Fruit fly (Drosophila melanogaster) whole organism, adult: Measurements from ENCODE around the gene ey.

Source experiments
- CG11617 ChIP-seq: fragments of 200-800 bp; sonication (Bioruptor generic); optimal IDR thresholded peaks from 2 replicates; lab custom pipeline; 2017; ENCODE audit warnings: mild to moderate bottlenecking, missing biosample characterization, missing genetic modification reagents, missing genetic modification characterization
- CG12768 ChIP-seq: fragments of 200-800 bp; sonication (Bioruptor generic); optimal IDR thresholded peaks from 2 replicates; lab custom pipeline; 2017; ENCODE audit warnings: missing biosample characterization, missing genetic modification characterization, mild to moderate bottlenecking, moderate library complexity, missing genetic modification reagents
- CG14711 ChIP-seq: fragments of 200-800 bp; sonication (Bioruptor generic); optimal IDR thresholded peaks from 2 replicates; lab custom pipeline; 2018; ENCODE audit warnings: missing biosample characterization, mild to moderate bottlenecking, missing genetic modification characterization, moderate library complexity
- CG1620 ChIP-seq: fragments of 200-800 bp; sonication (Bioruptor generic); optimal IDR thresholded peaks from 2 replicates; lab custom pipeline; 2016; ENCODE audit warnings: missing biosample characterization, missing genetic modification characterization
- CG33017 ChIP-seq: fragments of 200-800 bp; sonication (Bioruptor generic); optimal IDR thresholded peaks from 2 replicates; lab custom pipeline; 2018; ENCODE audit warnings: missing biosample characterization, mild to moderate bottlenecking, missing genetic modification characterization, moderate library complexity
- CG5204 ChIP-seq: fragments of 200-800 bp; sonication (Bioruptor generic); optimal IDR thresholded peaks from 2 replicates; lab custom pipeline; 2016; ENCODE audit warnings: missing biosample characterization, missing genetic modification characterization
- CG7045 ChIP-seq: fragments of 200-800 bp; sonication (Bioruptor generic); optimal IDR thresholded peaks from 2 replicates; lab custom pipeline; 2017; ENCODE audit warnings: missing biosample characterization, mild to moderate bottlenecking, missing genetic modification characterization
- CG7101 ChIP-seq: fragments of 200-800 bp; sonication (Bioruptor generic); optimal IDR thresholded peaks from 2 replicates; lab custom pipeline; 2018; ENCODE audit warnings: missing biosample characterization, mild to moderate bottlenecking, missing genetic modification characterization, moderate library complexity
- Clk ChIP-seq: fragments of 200-800 bp; sonication (Bioruptor generic); optimal IDR thresholded peaks from 2 replicates; lab custom pipeline; 2017; ENCODE audit warnings: missing biosample characterization, missing genetic modification characterization
- Crg-1 ChIP-seq: fragments of 200-800 bp; sonication (Bioruptor generic); optimal IDR thresholded peaks from 2 replicates; lab custom pipeline; 2016; ENCODE audit warnings: missing biosample characterization, missing genetic modification characterization
- Hr96 ChIP-seq: fragments of 200-800 bp; sonication (Bioruptor generic); optimal IDR thresholded peaks from 2 replicates; lab custom pipeline; 2016; ENCODE audit warnings: missing biosample characterization, missing genetic modification characterization
- Mnt ChIP-seq: fragments of 200-800 bp; sonication (Bioruptor generic); optimal IDR thresholded peaks from 2 replicates; lab custom pipeline; 2016; ENCODE audit warnings: missing biosample characterization, mild to moderate bottlenecking, missing genetic modification characterization
- bab1 ChIP-seq: fragments of 200-800 bp; sonication (Bioruptor generic); optimal IDR thresholded peaks from 3 replicates; lab custom pipeline; 2019; ENCODE audit warnings: missing biosample characterization, mild to moderate bottlenecking, missing genetic modification characterization, moderate library complexity
- cic ChIP-seq: fragments of 200-800 bp; sonication (Bioruptor generic); optimal IDR thresholded peaks from 2 replicates; lab custom pipeline; 2017; ENCODE audit warnings: missing biosample characterization, mild to moderate bottlenecking, missing genetic modification characterization, moderate library complexity
- cnc ChIP-seq, 2 experiments: fragments of >200 bp; optimal IDR thresholded peaks; 2 replicates each; lab custom pipeline; 2017
- kay ChIP-seq: fragments of 200-800 bp; sonication (Bioruptor generic); peaks from one replicate; lab custom pipeline; 2016; ENCODE audit warnings: missing biosample characterization, missing genetic modification characterization, borderline replicate concordance
- ovo ChIP-seq: fragments of 200-800 bp; sonication (Bioruptor generic); optimal IDR thresholded peaks from 2 replicates; lab custom pipeline; 2016; ENCODE audit warnings: missing biosample characterization, missing genetic modification characterization
- pad ChIP-seq: fragments of 200-800 bp; sonication (Bioruptor generic); optimal IDR thresholded peaks from 3 replicates; lab custom pipeline; 2017; ENCODE audit warnings: missing biosample characterization, missing genetic modification characterization, mild to moderate bottlenecking, moderate library complexity, missing genetic modification reagents
- tj ChIP-seq: fragments of 200-800 bp; sonication (Bioruptor generic); optimal IDR thresholded peaks from 3 replicates; lab custom pipeline; 2017; ENCODE audit warnings: missing biosample characterization, mild to moderate bottlenecking, missing genetic modification characterization, moderate library complexity
- toe ChIP-seq: fragments of 200-800 bp; sonication (Bioruptor generic); optimal IDR thresholded peaks from 2 replicates; lab custom pipeline; 2016; ENCODE audit warnings: missing biosample characterization, missing genetic modification characterization

The ey gene

DNA sequence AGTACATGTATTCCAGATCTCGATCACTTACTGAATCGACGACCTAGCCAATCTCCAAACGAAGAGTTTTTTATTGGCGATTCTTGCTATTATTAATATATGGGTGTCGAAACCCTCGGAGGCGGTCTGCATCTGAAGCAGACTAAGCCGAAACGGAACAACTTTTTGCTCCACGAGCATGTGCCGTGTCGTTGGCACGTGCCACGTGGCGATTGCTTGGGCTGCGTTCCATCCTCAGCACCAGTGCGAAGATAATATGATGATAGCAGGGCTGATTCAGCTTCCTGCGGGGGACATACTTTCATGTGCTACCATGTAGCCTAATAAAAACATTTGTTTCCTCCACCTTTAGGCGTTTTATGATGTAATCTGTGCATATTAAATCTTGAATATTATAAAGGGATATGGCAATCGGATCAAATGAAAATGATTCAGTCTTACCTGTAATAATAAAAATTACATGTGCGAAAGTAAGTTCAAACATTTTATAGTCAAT is 5.4 kb downstream of the ey start:
- TF ChIP-seq bab1 (GFP tag; lab: Kevin White, UChicago) (no peak), toe (GFP tag; lab: Kevin White, UChicago) (no peak), pad (GFP tag; lab: Kevin White, UChicago) (no peak), Hr96 (GFP tag; lab: Kevin White, UChicago) (no peak)

DNA sequence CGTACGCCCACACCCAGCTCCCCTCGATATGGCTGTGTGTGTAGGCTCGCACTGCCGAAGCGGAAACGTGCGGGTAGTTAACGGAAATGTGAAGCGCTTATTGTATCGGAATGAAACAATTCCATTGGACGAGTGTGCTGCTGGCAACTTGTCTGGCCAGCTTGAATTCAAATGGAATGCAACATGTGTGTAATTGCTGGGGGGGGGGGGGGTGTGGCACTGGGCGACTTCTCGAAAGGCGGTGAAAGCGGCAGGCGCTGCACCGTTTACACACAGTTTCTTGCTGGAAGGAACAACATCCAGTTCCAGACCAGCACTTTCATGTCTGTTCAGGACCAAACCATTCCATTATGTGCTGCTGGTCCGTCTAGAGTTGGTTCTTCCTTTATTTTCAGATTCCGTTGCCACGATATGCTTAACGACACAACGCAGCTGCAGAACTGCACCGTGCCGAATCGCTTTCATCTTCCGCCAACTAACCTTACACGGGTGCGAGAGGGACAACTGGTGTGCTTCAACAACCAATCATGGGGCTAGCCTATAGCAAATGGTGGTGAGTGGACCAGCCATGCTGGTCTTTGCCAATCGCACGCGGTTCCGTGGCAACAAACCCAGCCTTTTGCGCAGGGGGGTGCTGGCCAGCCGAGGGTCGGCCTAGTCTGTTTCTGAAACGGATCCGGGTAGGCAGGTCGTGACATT is 6.7 kb downstream of the ey start:
- TF ChIP-seq CG14711 (tag; lab: Kevin White, UChicago) (no peak), cnc (optimal IDR thresholded peaks at IDR 0.05; lab: Kevin White, UChicago) (no peak), CG5204 (GFP tag; lab: Kevin White, UChicago) (no peak), toe (GFP tag; lab: Kevin White, UChicago) (no peak), Crg-1 (no peak), tj (no peak), kay (GFP tag; lab: Kevin White, UChicago) (no peak), Clk (GFP tag; lab: Kevin White, UChicago) (no peak), pad (GFP tag; lab: Kevin White, UChicago) (no peak), Mnt (GFP tag; lab: Kevin White, UChicago) (no peak), CG7045 (GFP tag; lab: Kevin White, UChicago) (no peak), cic (GFP tag; lab: Kevin White, UChicago) (no peak), CG7101 (tag; lab: Kevin White, UChicago) (no peak), CG1620 (GFP tag; lab: Kevin White, UChicago) (no peak), ovo (GFP tag; lab: Kevin White, UChicago) (no peak), CG33017 (tag; lab: Kevin White, UChicago) (no peak), CG11617 (GFP tag; lab: Kevin White, UChicago) (no peak), bab1 (GFP tag; lab: Kevin White, UChicago) (no peak), Hr96 (GFP tag; lab: Kevin White, UChicago) (no peak), CG12768 (no peak)

DNA sequence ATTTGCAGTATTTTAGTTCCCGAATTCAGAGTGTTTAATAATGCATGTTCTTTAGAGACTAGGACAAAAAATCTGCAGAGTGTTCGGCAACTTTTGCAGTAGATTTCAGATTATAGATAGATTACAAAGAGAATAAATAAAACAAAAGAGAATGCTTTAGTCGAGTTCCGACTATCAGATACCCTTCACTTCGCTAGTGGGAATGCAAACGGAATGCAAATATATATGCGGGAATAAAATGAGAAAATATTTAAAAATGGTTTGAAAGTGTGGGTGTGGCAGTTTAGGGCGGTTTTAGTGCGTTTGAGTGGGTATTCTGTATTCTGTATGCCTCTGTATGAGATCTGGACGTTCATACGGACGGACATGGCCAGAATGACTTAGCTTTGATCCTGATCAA is 9.4 kb downstream of the ey start:
- TF ChIP-seq CG1620 (GFP tag; lab: Kevin White, UChicago) (no peak), ovo (GFP tag; lab: Kevin White, UChicago) (no peak), cnc (optimal IDR thresholded peaks at IDR 0.05; lab: Kevin White, UChicago) (no peak), kay (GFP tag; lab: Kevin White, UChicago) (no peak), cic (GFP tag; lab: Kevin White, UChicago) (no peak), CG33017 (tag; lab: Kevin White, UChicago) (no peak), CG11617 (GFP tag; lab: Kevin White, UChicago) (no peak)

DNA sequence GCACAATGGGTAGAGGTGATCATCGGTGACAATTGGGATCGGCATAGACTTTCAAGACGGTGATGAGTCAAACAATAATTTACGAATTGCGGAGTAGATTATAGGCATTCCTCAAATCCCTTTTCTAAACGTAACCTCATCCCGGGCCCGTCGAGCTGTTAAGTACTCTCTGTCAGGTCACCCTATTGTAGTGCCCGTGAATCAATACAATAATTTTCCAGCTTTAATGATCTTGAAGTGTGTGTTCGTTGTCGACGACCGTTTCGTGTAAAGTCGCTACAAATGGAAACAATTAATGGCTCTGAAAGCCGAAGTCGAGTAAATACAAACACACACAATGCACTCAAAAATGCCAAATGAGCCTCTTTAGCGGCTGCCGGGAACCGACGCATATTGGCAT is 11.2 kb downstream of the ey start:
- TF ChIP-seq tj = no peak
- TF ChIP-seq Mnt (GFP tag; lab: Kevin White, UChicago) = no peak
- no peak for TF ChIP-seq CG7101 (tag; lab: Kevin White, UChicago)
- TF ChIP-seq toe (GFP tag; lab: Kevin White, UChicago) = no peak
- no peak for TF ChIP-seq kay (GFP tag; lab: Kevin White, UChicago)
- no peak for TF ChIP-seq cnc (optimal IDR thresholded peaks at IDR 0.05; lab: Kevin White, UChicago)
- TF ChIP-seq CG7045 (GFP tag; lab: Kevin White, UChicago) = no peak
- no peak for TF ChIP-seq Crg-1
- TF ChIP-seq cic (GFP tag; lab: Kevin White, UChicago) = no peak
- TF ChIP-seq CG5204 (GFP tag; lab: Kevin White, UChicago) = no peak
- TF ChIP-seq Clk (GFP tag; lab: Kevin White, UChicago) = no peak
- no peak for TF ChIP-seq CG14711 (tag; lab: Kevin White, UChicago)
- TF ChIP-seq ovo (GFP tag; lab: Kevin White, UChicago) = no peak
- no peak for TF ChIP-seq CG12768

DNA sequence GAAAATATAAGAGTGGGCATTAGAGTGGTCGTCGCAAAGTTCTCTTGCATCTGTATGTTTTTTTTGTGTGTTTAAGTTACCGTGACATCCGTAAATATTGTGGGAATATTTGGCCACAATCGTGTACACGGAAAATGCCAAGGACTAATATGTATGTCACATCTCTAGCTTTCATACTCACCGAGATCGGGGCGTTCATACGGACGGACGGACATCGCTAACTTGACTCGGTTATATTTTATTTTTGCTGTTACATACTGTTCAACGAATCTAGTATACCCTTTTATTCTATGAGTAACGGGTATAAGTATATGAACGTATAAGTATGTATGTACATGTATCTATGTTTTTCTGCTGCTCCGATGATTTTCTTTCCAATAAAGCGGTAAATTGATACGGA is 12.2 kb downstream of the ey start:
- TF ChIP-seq pad (GFP tag; lab: Kevin White, UChicago) (no peak), CG1620 (GFP tag; lab: Kevin White, UChicago) (no peak), toe (GFP tag; lab: Kevin White, UChicago) (no peak), kay (GFP tag; lab: Kevin White, UChicago) (no peak), CG5204 (GFP tag; lab: Kevin White, UChicago) (no peak), tj (no peak), CG14711 (tag; lab: Kevin White, UChicago) (no peak), cnc (optimal IDR thresholded peaks at IDR 0.05; lab: Kevin White, UChicago) (no peak), Clk (GFP tag; lab: Kevin White, UChicago) (no peak), CG12768 (no peak), cic (GFP tag; lab: Kevin White, UChicago) (no peak), CG33017 (tag; lab: Kevin White, UChicago) (no peak), bab1 (GFP tag; lab: Kevin White, UChicago) (no peak), Mnt (GFP tag; lab: Kevin White, UChicago) (no peak), CG7101 (tag; lab: Kevin White, UChicago) (no peak), Crg-1 (no peak), ovo (GFP tag; lab: Kevin White, UChicago) (no peak), CG7045 (GFP tag; lab: Kevin White, UChicago) (no peak), Hr96 (GFP tag; lab: Kevin White, UChicago) (no peak)

DNA sequence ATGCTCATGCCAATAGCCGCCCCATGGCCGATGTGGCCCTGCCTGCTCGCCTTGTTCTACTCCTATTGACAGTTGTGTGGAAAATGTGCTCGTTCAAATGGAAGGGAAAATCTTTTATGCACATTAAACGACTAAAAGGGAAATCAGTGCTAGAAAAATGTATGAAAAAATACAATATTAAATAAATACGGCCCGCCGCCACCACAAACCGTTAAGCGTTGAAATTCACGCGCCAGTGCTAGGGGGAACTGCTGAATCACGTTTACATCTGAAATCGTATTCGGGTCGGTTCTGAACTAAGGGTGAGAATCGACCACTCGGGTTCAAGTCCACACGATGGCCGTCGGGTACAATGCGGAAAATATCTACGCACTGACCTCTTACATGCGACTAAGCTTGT is 15.4 kb downstream of the ey start:
- TF ChIP-seq bab1 (GFP tag; lab: Kevin White, UChicago) = no peak
- no peak for TF ChIP-seq Clk (GFP tag; lab: Kevin White, UChicago)
- no peak for TF ChIP-seq cic (GFP tag; lab: Kevin White, UChicago)
- no peak for TF ChIP-seq Hr96 (GFP tag; lab: Kevin White, UChicago)
- no peak for TF ChIP-seq CG1620 (GFP tag; lab: Kevin White, UChicago)
- no peak for TF ChIP-seq Crg-1
- no peak for TF ChIP-seq pad (GFP tag; lab: Kevin White, UChicago)
- no peak for TF ChIP-seq CG11617 (GFP tag; lab: Kevin White, UChicago)
- no peak for TF ChIP-seq CG33017 (tag; lab: Kevin White, UChicago)
- no peak for TF ChIP-seq Mnt (GFP tag; lab: Kevin White, UChicago)
